Worm (Caenorhabditis elegans): ENCODE measurements around the gene shc-2.
A peak's percentile ranks its signal among the peaks of the same experiment; 100 is the strongest.

Gene shc-2

DNA sequence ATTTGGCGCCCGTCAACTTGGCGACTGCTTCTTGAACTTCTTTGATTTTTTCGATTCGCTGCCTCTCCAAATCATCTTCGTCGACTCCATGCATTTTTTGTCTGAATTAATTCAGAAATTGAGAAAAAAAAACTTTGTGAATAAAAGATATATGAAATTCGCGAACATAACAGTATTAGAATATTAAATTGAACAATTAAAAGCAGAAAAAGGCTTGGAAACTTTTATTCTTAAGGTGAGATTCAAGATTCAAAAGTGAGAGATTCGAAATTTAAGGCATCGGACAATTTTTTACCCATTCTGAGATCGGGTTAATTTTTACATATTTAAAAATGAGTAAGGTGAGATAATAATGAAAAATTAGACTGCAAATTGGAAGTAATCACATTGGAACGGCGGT is 65.0 kb downstream of the shc-2 start, which contains the start of gene F33G12.3:
TSS of gene F33G12.3 (minus strand) at position 101 of the 400 bp plus-strand sequence.
- TF ChIP-seq nhr-90 (tag; optimal IDR thresholded peaks at IDR 0.05; ENCODE audit: poor library complexity) (no peak), blmp-1 (tag; optimal IDR thresholded peaks at IDR 0.05) (no peak), nhr-19 (GFP tag; conservative IDR thresholded peaks at IDR 0.05) (no peak), skn-1 (tag; optimal IDR thresholded peaks at IDR 0.05) (no peak), alr-1 (tag; optimal IDR thresholded peaks at IDR 0.05; ENCODE audit: borderline replicate concordance) (no peak), jun-1 (tag; optimal IDR thresholded peaks at IDR 0.05) (no peak), elt-2 (tag; optimal IDR thresholded peaks at IDR 0.05) (no peak), egl-27 (tag; optimal IDR thresholded peaks at IDR 0.05) (no peak), tbx-2 (tag; optimal IDR thresholded peaks at IDR 0.05) (no peak), fkh-4 (tag; optimal IDR thresholded peaks at IDR 0.05; ENCODE audit: borderline replicate concordance) (no peak), fos-1 (tag; optimal IDR thresholded peaks at IDR 0.05) (no peak), efl-1 (optimal IDR thresholded peaks at IDR 0.05) (no peak), efl-1 (GFP tag; optimal IDR thresholded peaks at IDR 0.05 in 1 of 2) (no peak), nhr-84 (tag; optimal IDR thresholded peaks at IDR 0.05) (no peak), tlp-1 (tag; optimal IDR thresholded peaks at IDR 0.05) (no peak), lin-35 (GFP tag; optimal IDR thresholded peaks at IDR 0.05) (no peak), ceh-88 (GFP tag; IDR thresholded peaks at IDR 0.05) (no peak), rnt-1 (tag; optimal IDR thresholded peaks at IDR 0.05) (no peak), C34B4.2 (tag; optimal IDR thresholded peaks at IDR 0.05) (no peak), lin-15B (tag; optimal IDR thresholded peaks at IDR 0.05) (no peak)

DNA sequence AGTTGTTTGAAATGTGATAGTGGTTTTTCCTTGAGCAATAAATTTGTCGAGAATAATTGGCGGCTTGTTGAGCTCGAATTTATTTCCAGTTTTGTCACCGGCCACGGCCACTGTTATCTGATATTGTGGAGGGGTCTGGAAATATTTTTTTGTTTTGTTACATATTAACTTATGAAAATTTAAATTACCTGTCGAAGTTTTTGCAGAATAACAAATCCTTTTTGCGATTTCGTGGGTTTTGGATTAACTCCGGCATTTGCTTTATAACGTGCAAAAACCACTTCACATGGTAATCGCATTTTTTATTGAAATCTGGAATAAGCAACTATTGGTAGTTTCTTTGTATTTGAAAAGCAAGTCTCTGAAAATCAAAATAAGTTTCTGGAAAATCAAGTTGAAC is 67.2 kb downstream of the shc-2 start, which contains the start of gene lrr-1:
TSS of gene lrr-1 (minus strand) at position 312 of the 400 bp plus-strand sequence.
- TF ChIP-seq efl-1 (optimal IDR thresholded peaks at IDR 0.05): no peak
- peak in 1 of 2 experiments; percentile 53 for TF ChIP-seq efl-1 (GFP tag; optimal IDR thresholded peaks at IDR 0.05 in 1 of 2)
- TF ChIP-seq fkh-8 (tag; optimal IDR thresholded peaks at IDR 0.05): no peak
